Fruit fly (Drosophila melanogaster): Measurements from ENCODE around the gene Aven.
A peak's percentile ranks its signal among the peaks of the same experiment; 100 is the strongest.

The Aven gene

dm6 chrX:12666471-12666884, 37.0 kb upstream of the Aven start (continued):
- TF ChIP-seq CG6813 (GFP tag; optimal IDR thresholded peaks at IDR 0.05) (peak; percentile 95), ewg (GFP tag; optimal IDR thresholded peaks at IDR 0.05) (peak; percentile 83), CG43689 (GFP tag; IDR thresholded peaks at IDR 0.05) (peak; percentile 81), CG17328 (GFP tag; IDR thresholded peaks at IDR 0.05) (peak; percentile 97), CG12236 (GFP tag; optimal IDR thresholded peaks at IDR 0.05) (peak; percentile 51), lilli (GFP tag; optimal IDR thresholded peaks at IDR 0.05) (peak; percentile 89), nmo (GFP tag; optimal IDR thresholded peaks at IDR 0.05) (peak; percentile 97), so (GFP tag; IDR thresholded peaks at IDR 0.05) (peak; percentile 95), Nf-YA (GFP tag; IDR thresholded peaks at IDR 0.05) (peak; percentile 94), bab2 (GFP tag; optimal IDR thresholded peaks at IDR 0.05) (peak; percentile 91), gem (tag; optimal IDR thresholded peaks at IDR 0.05) (peak; percentile 99), slbo (GFP tag; IDR thresholded peaks at IDR 0.05) (peak; percentile 97), D (optimal IDR thresholded peaks at IDR 0.05) (no peak), D (GFP tag; optimal IDR thresholded peaks at IDR 0.05) (peak; percentile 97), CG12942 (GFP tag; optimal IDR thresholded peaks at IDR 0.05) (peak; percentile 92), CG12391 (tag; optimal IDR thresholded peaks at IDR 0.05) (peak; percentile 98), CG15696 (tag; optimal IDR thresholded peaks at IDR 0.05) (peak; percentile 99), Ssrp (tag; optimal IDR thresholded peaks at IDR 0.05) (peak; percentile 97), CG8765 (GFP tag; IDR thresholded peaks at IDR 0.05) (peak; percentile 96), sc (optimal IDR thresholded peaks at IDR 0.05) (no peak), sc (GFP tag; optimal IDR thresholded peaks at IDR 0.05) (peak; percentile 89), corto (GFP tag; optimal IDR thresholded peaks at IDR 0.05) (peak; percentile 90), B-H2 (GFP tag; optimal IDR thresholded peaks at IDR 0.05) (peak; percentile 97), CG13296 (GFP tag; optimal IDR thresholded peaks at IDR 0.05) (peak; percentile 96), CG33213 (GFP tag; optimal IDR thresholded peaks at IDR 0.05) (peak; percentile 19), sens (GFP tag) (peak; percentile 97), CG1603 (tag; optimal IDR thresholded peaks at IDR 0.05) (peak; percentile 46), tap (tag; optimal IDR thresholded peaks at IDR 0.05) (peak; percentile 97), CG5953 (GFP tag; IDR thresholded peaks at IDR 0.05) (peak; percentile 82; the same call in 1 of the 2 replicates), Jarid2 (GFP tag; optimal IDR thresholded peaks at IDR 0.05) (peak; percentile 76), CG4820 (GFP tag; optimal IDR thresholded peaks at IDR 0.05) (peak; percentile 94), Lhr (GFP tag; optimal IDR thresholded peaks at IDR 0.05) (peak; percentile 71), Lpt (GFP tag; optimal IDR thresholded peaks at IDR 0.05) (no peak), CG11456 (GFP tag; IDR thresholded peaks at IDR 0.05) (peak; percentile 96), CG12744 (GFP tag; optimal IDR thresholded peaks at IDR 0.05) (peak; percentile 85), lbe (GFP tag; optimal IDR thresholded peaks at IDR 0.05) (peak; percentile 92), CG42726 (GFP tag; IDR thresholded peaks at IDR 0.05; ENCODE audit: partially characterized antibody) (no peak), PHDP (tag; optimal IDR thresholded peaks at IDR 0.05) (peak; percentile 97), CG15601 (tag; optimal IDR thresholded peaks at IDR 0.05) (peak; percentile 97), Ets97D (GFP tag; optimal IDR thresholded peaks at IDR 0.05) (peak; percentile 64), CG7928 (GFP tag; optimal IDR thresholded peaks at IDR 0.05) (peak; percentile 57), CG9876 (GFP tag; optimal IDR thresholded peaks at IDR 0.05) (peak; percentile 53), HLH54F (GFP tag; optimal IDR thresholded peaks at IDR 0.05) (peak; percentile 73), CG4404 (GFP tag; IDR thresholded peaks at IDR 0.05) (peak; percentile 96), peb (GFP tag; IDR thresholded peaks at IDR 0.05) (peak; percentile 90), CG10321 (GFP tag; IDR thresholded peaks at IDR 0.05) (peak; percentile 78), Xrp1 (GFP tag; IDR thresholded peaks at IDR 0.05) (peak; percentile 99), NfI (GFP tag; optimal IDR thresholded peaks at IDR 0.05) (peak; percentile 94), CG4424 (GFP tag; optimal IDR thresholded peaks at IDR 0.05) (peak; percentile 96), sim (GFP tag; IDR thresholded peaks at IDR 0.05) (peak; percentile 95), CG16813 (GFP tag; IDR thresholded peaks at IDR 0.05; ENCODE audit: partially characterized antibody) (no peak)
